Fruit fly (Drosophila melanogaster): ENCODE measurements around the gene Oamb.

DNA sequence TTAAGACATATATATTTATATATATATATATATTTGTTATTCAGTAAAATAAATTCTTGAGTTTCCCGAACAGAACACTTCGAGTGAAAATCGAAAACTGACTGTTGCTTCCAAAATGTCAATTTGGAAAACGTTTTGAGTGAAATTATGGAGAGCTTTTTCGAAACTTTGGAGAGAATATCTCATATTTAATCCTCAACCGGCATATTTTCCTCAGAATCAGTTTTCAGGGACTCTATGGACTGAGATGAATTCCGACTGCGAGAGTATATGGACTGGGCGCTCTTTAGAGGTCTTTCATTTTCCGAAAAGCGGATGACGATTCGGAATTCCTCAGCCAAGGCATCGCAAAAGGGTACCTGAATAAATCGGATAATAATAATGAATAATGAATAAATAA is 65.8 kb downstream of the Oamb start, which contains the start of gene GluRIIE:
- no peak for TF ChIP-seq CG8478 (optimal IDR thresholded peaks at IDR 0.05)
- TF ChIP-seq CTCF (optimal IDR thresholded peaks at IDR 0.05), result no peak
